Fruit fly (Drosophila melanogaster): ENCODE measurements around the gene CG42780.

CG42780 gene

DNA sequence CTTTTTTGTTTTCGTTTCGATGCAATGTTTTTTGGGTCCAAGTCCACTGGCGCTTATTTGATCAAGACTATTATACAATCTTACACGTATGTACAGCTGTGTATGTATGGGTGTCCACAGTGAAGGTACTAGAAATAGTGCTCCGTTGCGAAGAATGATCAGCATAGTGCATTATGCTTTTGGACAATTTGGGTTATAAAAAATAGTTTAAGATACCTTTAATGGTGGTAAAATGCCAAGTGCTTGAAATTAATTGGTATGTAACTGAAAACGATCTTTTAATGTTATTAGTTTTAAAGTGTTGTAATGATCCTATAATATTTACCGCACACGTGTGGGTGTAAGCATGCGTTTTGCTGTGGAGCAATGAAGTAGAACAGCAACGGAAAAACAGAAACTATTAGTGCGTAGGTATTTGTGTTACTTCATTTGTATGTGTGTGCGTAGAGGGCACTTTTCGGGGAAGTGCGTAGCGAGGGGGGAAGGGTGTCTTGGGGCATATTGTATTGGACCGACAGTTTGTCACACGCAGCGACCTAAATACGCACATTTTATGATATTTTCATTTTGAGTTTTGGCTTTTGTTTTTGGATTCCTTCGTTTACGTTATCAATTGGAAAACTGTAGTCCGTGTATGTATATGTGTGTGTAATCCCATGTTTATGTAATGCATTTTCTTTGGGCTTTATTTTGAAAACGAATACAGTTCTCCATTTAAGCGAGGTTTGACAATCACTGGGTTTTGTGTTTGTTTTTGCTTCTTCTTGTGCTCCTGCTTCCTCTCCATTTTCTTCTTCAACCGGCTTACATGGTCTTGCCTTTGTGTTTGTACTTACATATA lies 4.3 kb upstream of the CG42780 start (continued):
- TF ChIP-seq sob (GFP tag; IDR thresholded peaks at IDR 0.05), result peak; percentile 82
- TF ChIP-seq Trl (optimal IDR thresholded peaks at IDR 0.05), result no peak
- TF ChIP-seq Trl (GFP tag; optimal IDR thresholded peaks at IDR 0.05), result peak; percentile 91
- TF ChIP-seq CG8765 (GFP tag; IDR thresholded peaks at IDR 0.05), result peak; percentile 77; the same call in 1 of the 2 replicates
- no peak for TF ChIP-seq Scr (GFP tag; IDR thresholded peaks at IDR 0.05; ENCODE audit: partially characterized antibody)
- peak; percentile 85 for TF ChIP-seq CG18619 (GFP tag; optimal IDR thresholded peaks at IDR 0.05)
- peak; percentile 71 for TF ChIP-seq CG5953 (GFP tag; IDR thresholded peaks at IDR 0.05)
- TF ChIP-seq nerfin-1 (tag; optimal IDR thresholded peaks at IDR 0.05), result peak; percentile 91
- TF ChIP-seq tx (GFP tag; optimal IDR thresholded peaks at IDR 0.05), result peak; percentile 85
- peak; percentile 91 for TF ChIP-seq tin (GFP tag; optimal IDR thresholded peaks at IDR 0.05)
- TF ChIP-seq CG4328 (GFP tag; optimal IDR thresholded peaks at IDR 0.05), result peak; percentile 18
- no peak for TF ChIP-seq kni (GFP tag; optimal IDR thresholded peaks at IDR 0.05)
- TF ChIP-seq sim (GFP tag; IDR thresholded peaks at IDR 0.05), result peak; percentile 61; the same call in 1 of the 2 replicates
- TF ChIP-seq Abd-B (GFP tag; optimal IDR thresholded peaks at IDR 0.05), result peak; percentile 71
- peak; percentile 89 for TF ChIP-seq CG8944 (GFP tag; optimal IDR thresholded peaks at IDR 0.05)
- peak; percentile 95 for TF ChIP-seq CG7839 (tag; optimal IDR thresholded peaks at IDR 0.05)
- TF ChIP-seq chn (GFP tag; optimal IDR thresholded peaks at IDR 0.05), result peak; percentile 89
- no peak for TF ChIP-seq insv (GFP tag; optimal IDR thresholded peaks at IDR 0.05)
- TF ChIP-seq nerfin-2 (GFP tag; IDR thresholded peaks at IDR 0.05; ENCODE audit: partially characterized antibody), result no peak
- TF ChIP-seq E2f1 (GFP tag; IDR thresholded peaks at IDR 0.05), result peak; percentile 85
- TF ChIP-seq CG14441 (GFP tag; IDR thresholded peaks at IDR 0.05), result peak; percentile 82
- peak; percentile 81 for TF ChIP-seq CG9817 (tag; optimal IDR thresholded peaks at IDR 0.05)
- peak; percentile 90 for TF ChIP-seq CG30431 (GFP tag; optimal IDR thresholded peaks at IDR 0.05)
- TF ChIP-seq scrt (GFP tag; optimal IDR thresholded peaks at IDR 0.05), result peak; percentile 83
- TF ChIP-seq cwo (GFP tag; optimal IDR thresholded peaks at IDR 0.05), result peak; percentile 87
- peak; percentile 88 for TF ChIP-seq CG12942 (GFP tag; optimal IDR thresholded peaks at IDR 0.05)
- no peak; the same call in 1 of the 2 replicates for TF ChIP-seq GATAe (GFP tag; conservative IDR thresholded peaks at IDR 0.05)
- peak; percentile 84 for TF ChIP-seq CG13624 (GFP tag; optimal IDR thresholded peaks at IDR 0.05)
- TF ChIP-seq B-H2 (GFP tag; optimal IDR thresholded peaks at IDR 0.05), result peak; percentile 20
- TF ChIP-seq Gsc (GFP tag; IDR thresholded peaks at IDR 0.05), result peak; percentile 68
- peak; percentile 64; the same call in 1 of the 2 replicates for TF ChIP-seq CG32532 (GFP tag; IDR thresholded peaks at IDR 0.05)
- peak; percentile 34 for TF ChIP-seq stwl (tag; optimal IDR thresholded peaks at IDR 0.05)
- peak; percentile 86 for TF ChIP-seq Dad (GFP tag; optimal IDR thresholded peaks at IDR 0.05)
- peak; percentile 86 for TF ChIP-seq CG9437 (GFP tag; optimal IDR thresholded peaks at IDR 0.05)
- peak; percentile 95 for TF ChIP-seq dmrt11E (tag; optimal IDR thresholded peaks at IDR 0.05)
- peak; percentile 89 for TF ChIP-seq Mrtf (GFP tag; IDR thresholded peaks at IDR 0.05)
- peak; percentile 80 for TF ChIP-seq onecut (GFP tag; IDR thresholded peaks at IDR 0.05)
- peak; percentile 52 for TF ChIP-seq Hmx (GFP tag; optimal IDR thresholded peaks at IDR 0.05)
- TF ChIP-seq CG17328 (GFP tag; IDR thresholded peaks at IDR 0.05), result peak; percentile 91
- peak; percentile 62 for TF ChIP-seq CG4360 (GFP tag; IDR thresholded peaks at IDR 0.05)
- peak; percentile 52 for TF ChIP-seq CG17912 (GFP tag; optimal IDR thresholded peaks at IDR 0.05)
- peak in 1 of 2 experiments; percentile 96 for TF ChIP-seq eve (GFP tag; optimal IDR thresholded peaks at IDR 0.05)
- TF ChIP-seq CG6254 (GFP tag; optimal IDR thresholded peaks at IDR 0.05), result peak; percentile 87
- peak; percentile 84 for TF ChIP-seq Spps (tag; optimal IDR thresholded peaks at IDR 0.05)
- TF ChIP-seq CG10431 (GFP tag; optimal IDR thresholded peaks at IDR 0.05), result no peak
- peak; percentile 87 for TF ChIP-seq ken (GFP tag; IDR thresholded peaks at IDR 0.05)
- no peak for TF ChIP-seq HLH4C (GFP tag; IDR thresholded peaks at IDR 0.05; ENCODE audit: partially characterized antibody)
- TF ChIP-seq tup (GFP tag; optimal IDR thresholded peaks at IDR 0.05), result peak; percentile 55
- TF ChIP-seq Pdp1 (GFP tag; optimal IDR thresholded peaks at IDR 0.05), result peak; percentile 91 to 99
